Worm (Caenorhabditis elegans) whole organism, mixed stage, embryonic: ENCODE measurements around the gene B0244.16.
A peak's percentile ranks its signal among the peaks of the same experiment; 100 is the strongest.

ENCODE experiments used
- M03D4.4 ChIP-seq: sonication (generic microtip); optimal IDR thresholded peaks from 2 replicates; lab custom pipeline; 2017; ENCODE audit warnings: mild to moderate bottlenecking, missing genetic modification characterization, missing compliant biosample characterization
- bed-3 ChIP-seq: fragments of 200-800 bp; sonication (Bioruptor generic); optimal IDR thresholded peaks from 3 replicates; lab custom pipeline; 2018; ENCODE audit warnings: mild to moderate bottlenecking, missing genetic modification characterization, moderate library complexity, missing compliant biosample characterization
- blmp-1 ChIP-seq: fragments of 150-350 bp; optimal IDR thresholded peaks from 2 replicates; lab custom pipeline; 2014; ENCODE audit warnings: missing biosample characterization, missing genetic modification characterization
- ceh-39 ChIP-seq: fragments of 150-350 bp; optimal IDR thresholded peaks from 2 replicates; lab custom pipeline; 2014; ENCODE audit warnings: missing biosample characterization, missing genetic modification characterization
- ceh-43 ChIP-seq: fragments of 200-800 bp; sonication (Bioruptor generic); optimal IDR thresholded peaks from 2 replicates; lab custom pipeline; 2018; ENCODE audit warnings: mild to moderate bottlenecking, missing genetic modification characterization, moderate library complexity, missing compliant biosample characterization
- ceh-83 ChIP-seq: fragments of 200-800 bp; sonication (Bioruptor generic); optimal IDR thresholded peaks from 2 replicates; lab custom pipeline; 2018; ENCODE audit warnings: mild to moderate bottlenecking, missing genetic modification characterization, missing compliant biosample characterization
- cnd-1 ChIP-seq: fragments of 200-800 bp; sonication (Bioruptor generic); optimal IDR thresholded peaks from 2 replicates; lab custom pipeline; 2018; ENCODE audit warnings: mild to moderate bottlenecking, missing genetic modification characterization, missing compliant biosample characterization
- drap-1 ChIP-seq: fragments of 200-800 bp; sonication (Bioruptor generic); optimal IDR thresholded peaks from 3 replicates; lab custom pipeline; 2018; ENCODE audit warnings: mild to moderate bottlenecking, missing genetic modification characterization, missing compliant biosample characterization
- elt-3 ChIP-seq: fragments of 150-350 bp; optimal IDR thresholded peaks from 2 replicates; lab custom pipeline; 2014; ENCODE audit warnings: missing biosample characterization, missing genetic modification characterization
- flh-1 ChIP-seq: fragments of 200-800 bp; sonication (Bioruptor generic); optimal IDR thresholded peaks from 2 replicates; lab custom pipeline; 2018; ENCODE audit warnings: mild to moderate bottlenecking, missing genetic modification characterization, moderate library complexity, missing compliant biosample characterization
- ham-2 ChIP-seq: fragments of 200-800 bp; sonication (Bioruptor generic); optimal IDR thresholded peaks from 2 replicates; lab custom pipeline; 2018; ENCODE audit warnings: mild to moderate bottlenecking, missing genetic modification characterization, missing compliant biosample characterization
- hlh-1 ChIP-seq: fragments of 150-350 bp; optimal IDR thresholded peaks from 2 replicates; lab custom pipeline; 2014; ENCODE audit warnings: missing biosample characterization, missing genetic modification reagents, missing genetic modification characterization
- lin-13 ChIP-seq: fragments of 150-350 bp; optimal IDR thresholded peaks from 2 replicates; lab custom pipeline; 2014; ENCODE audit warnings: missing biosample characterization, missing genetic modification characterization
- lin-32 ChIP-seq: fragments of 200-800 bp; sonication (Bioruptor generic); optimal IDR thresholded peaks from 2 replicates; lab custom pipeline; 2018; ENCODE audit warnings: mild to moderate bottlenecking, missing genetic modification characterization, missing compliant biosample characterization
- lsy-2 ChIP-seq: fragments of 150-350 bp; optimal IDR thresholded peaks from 2 replicates; lab custom pipeline; 2014; ENCODE audit warnings: missing biosample characterization, missing genetic modification characterization
- mep-1 ChIP-seq: fragments of 150-350 bp; optimal IDR thresholded peaks from 2 replicates; lab custom pipeline; 2017; ENCODE audit warnings: missing biosample characterization, missing genetic modification reagents, missing genetic modification characterization, inconsistent platforms
- nhr-237 ChIP-seq: fragments of 150-350 bp; optimal IDR thresholded peaks from 2 replicates; lab custom pipeline; 2014; ENCODE audit warnings: missing biosample characterization, missing genetic modification characterization
- nhr-76 ChIP-seq: sonication (generic microtip); optimal IDR thresholded peaks from 2 replicates; lab custom pipeline; 2017; ENCODE audit warnings: missing biosample characterization, missing genetic modification characterization
- sem-2 ChIP-seq: fragments of 200-800 bp; sonication (Bioruptor generic); optimal IDR thresholded peaks from 2 replicates; lab custom pipeline; 2018; ENCODE audit warnings: mild to moderate bottlenecking, missing genetic modification characterization, missing compliant biosample characterization
- snpc-4 ChIP-seq: fragments of 150-350 bp; optimal IDR thresholded peaks from 2 replicates; lab custom pipeline; 2014; ENCODE audit warnings: missing biosample characterization, missing genetic modification characterization
- sptf-1 ChIP-seq: sonication (generic microtip); optimal IDR thresholded peaks from 2 replicates; lab custom pipeline; 2017; ENCODE audit warnings: mild to moderate bottlenecking, missing genetic modification characterization, moderate library complexity, missing compliant biosample characterization
- unc-120 ChIP-seq: sonication (generic microtip); optimal IDR thresholded peaks from 2 replicates; lab custom pipeline; 2017; ENCODE audit warnings: missing genetic modification characterization, missing compliant biosample characterization; ENCODE audit not compliant: poor library complexity, severe bottlenecking
- unc-39 ChIP-seq: fragments of 150-350 bp; optimal IDR thresholded peaks from 2 replicates; lab custom pipeline; 2014; ENCODE audit warnings: missing biosample characterization, missing genetic modification characterization
- zip-8 ChIP-seq: fragments of 150-350 bp; optimal IDR thresholded peaks from 2 replicates; lab custom pipeline; 2014; ENCODE audit warnings: missing biosample characterization, missing genetic modification characterization
- ztf-11 ChIP-seq: fragments of 150-350 bp; optimal IDR thresholded peaks from 2 replicates; lab custom pipeline; 2014; ENCODE audit warnings: missing biosample characterization, missing genetic modification characterization

The B0244.16 gene

ce11 chrIII:5708024-5708423 lies 32.7 kb upstream of the B0244.16 start:
- TF ChIP-seq M03D4.4 = no peak
- TF ChIP-seq hlh-1 = peak; percentile 22
- peak; percentile 31 for TF ChIP-seq unc-120 (tag; lab: Kevin White, UChicago)

ce11 chrIII:5709224-5709623 lies 31.5 kb upstream of the B0244.16 start, which contains the start of gene hpo-28:
Gene hpo-28 (minus strand): TSS chrIII:5709324.
- TF ChIP-seq M03D4.4 (no peak), hlh-1 (peak; percentile 9), lsy-2 (tag; lab: Kevin White, UChicago) (no peak)

ce11 chrIII:5710045-5710444 lies 30.7 kb upstream of the B0244.16 start, which contains the start of gene B0336.12:
Gene B0336.12 (minus strand): TSS chrIII:5710145.
- no peak for TF ChIP-seq lin-13 (tag; lab: Kevin White, UChicago)
- TF ChIP-seq nhr-237 = no peak
- TF ChIP-seq hlh-1 = no peak
- TF ChIP-seq blmp-1 (tag; lab: Kevin White, UChicago) = no peak

- TF ChIP-seq mep-1 = peak; percentile 28
- peak; percentile 25 for TF ChIP-seq sptf-1 (tag; lab: Kevin White, UChicago)
- TF ChIP-seq blmp-1 (tag; lab: Kevin White, UChicago) = no peak
- TF ChIP-seq sem-2 = no peak
- peak; percentile 28 for TF ChIP-seq ham-2 (GFP tag; lab: Kevin White, UChicago)
These were observed 30.1 kb upstream of the B0244.16 start for ce11 chrIII:5710676-5711075.

- TF ChIP-seq ham-2 (GFP tag; lab: Kevin White, UChicago) = no peak
- no peak for TF ChIP-seq ceh-43
- TF ChIP-seq nhr-76 (tag; lab: Kevin White, UChicago) = no peak
- no peak for TF ChIP-seq hlh-1
- TF ChIP-seq blmp-1 (tag; lab: Kevin White, UChicago) = no peak
These were observed 29.5 kb upstream of the B0244.16 start, which contains the start of gene rbm-26 for ce11 chrIII:5711242-5711641. Gene rbm-26 (plus strand): TSS chrIII:5711542.

ce11 chrIII:5711881-5712643 lies 28.7 kb upstream of the B0244.16 start:
- no peak for TF ChIP-seq unc-39 (tag; lab: Kevin White, UChicago)
- no peak for TF ChIP-seq drap-1
- no peak for TF ChIP-seq sptf-1 (tag; lab: Kevin White, UChicago)
- no peak for TF ChIP-seq ham-2 (GFP tag; lab: Kevin White, UChicago)
- no peak for TF ChIP-seq ztf-11 (tag; lab: Kevin White, UChicago)
- no peak for TF ChIP-seq bed-3
- no peak for TF ChIP-seq flh-1
- TF ChIP-seq elt-3 (tag; lab: Kevin White, UChicago) = no peak
- TF ChIP-seq ceh-83 = no peak
- TF ChIP-seq unc-120 (tag; lab: Kevin White, UChicago) = no peak
- TF ChIP-seq zip-8 = no peak
- TF ChIP-seq nhr-76 (tag; lab: Kevin White, UChicago) = no peak
- TF ChIP-seq blmp-1 (tag; lab: Kevin White, UChicago) = no peak
- no peak for TF ChIP-seq snpc-4 (tag; lab: Kevin White, UChicago)
- no peak for TF ChIP-seq lin-32 (GFP tag; lab: Kevin White, UChicago)
- TF ChIP-seq cnd-1 (tag; lab: Kevin White, UChicago) = no peak
- no peak for TF ChIP-seq ceh-43
- TF ChIP-seq hlh-1 = no peak

ce11 chrIII:5714230-5714983 lies 26.4 kb upstream of the B0244.16 start, which contains the start of gene arf-1:
Gene arf-1 (plus strand): TSS chrIII:5714886.
- TF ChIP-seq ham-2 (GFP tag; lab: Kevin White, UChicago) (no peak), hlh-1 (no peak), ceh-39 (tag; lab: Kevin White, UChicago) (no peak), ceh-83 (no peak)
